Fruit fly (Drosophila melanogaster): Measurements from ENCODE around the gene CG10631.

Gene CG10631

dm6 chr2L:19795320-19796110, 38.8 kb upstream of the CG10631 start (continued):
- TF ChIP-seq Ptx1 (GFP tag; IDR thresholded peaks at IDR 0.05): peak; percentile 40; the same call in 1 of the 2 replicates
- peak; percentile 80 for TF ChIP-seq CG34224 (GFP tag; IDR thresholded peaks at IDR 0.05; ENCODE audit: partially characterized antibody)
- peak; percentile 95 for TF ChIP-seq sd (tag; optimal IDR thresholded peaks at IDR 0.05)
- no peak for TF ChIP-seq kay (GFP tag; optimal IDR thresholded peaks at IDR 0.05)
- peak; percentile 48 for TF ChIP-seq CG2712 (tag; optimal IDR thresholded peaks at IDR 0.05)
- peak; percentile 40 for TF ChIP-seq CG9437 (GFP tag; optimal IDR thresholded peaks at IDR 0.05)
- TF ChIP-seq CG10543 (GFP tag; optimal IDR thresholded peaks at IDR 0.05): no peak
- no peak for TF ChIP-seq bigmax (GFP tag; optimal IDR thresholded peaks at IDR 0.05)
- TF ChIP-seq CG34422 (GFP tag; IDR thresholded peaks at IDR 0.05): 0 out of 3 replicates have a peak, but pooled peaks have one; percentile 55
- 0 out of 3 replicates have a peak, but pooled peaks have one; percentile 44 for TF ChIP-seq H15 (GFP tag; IDR thresholded peaks at IDR 0.05)
- peak; percentile 2 for TF ChIP-seq Sox102F (GFP tag; optimal IDR thresholded peaks at IDR 0.05)
- peak; percentile 18 for TF ChIP-seq CG12236 (GFP tag; optimal IDR thresholded peaks at IDR 0.05)
- TF ChIP-seq CG16815 (GFP tag; optimal IDR thresholded peaks at IDR 0.05): no peak
- TF ChIP-seq pita (GFP tag; optimal IDR thresholded peaks at IDR 0.05): no peak
- peak; percentile 37 for TF ChIP-seq CG9609 (GFP tag; optimal IDR thresholded peaks at IDR 0.05)
- TF ChIP-seq CG8290 (GFP tag; optimal IDR thresholded peaks at IDR 0.05): peak; percentile 33
- peak in 1 of 2 experiments; percentile 70 for TF ChIP-seq CG8290 (tag; optimal IDR thresholded peaks at IDR 0.05)
- TF ChIP-seq kah (GFP tag; optimal IDR thresholded peaks at IDR 0.05): no peak
- TF ChIP-seq CG32772 (GFP tag; IDR thresholded peaks at IDR 0.05): peak; percentile 10; the same call in 1 of the 2 replicates
- peak; percentile 10 to 67 for TF ChIP-seq chif (GFP tag; optimal IDR thresholded peaks at IDR 0.05)
- TF ChIP-seq Hr51 (GFP tag; optimal IDR thresholded peaks at IDR 0.05): peak; percentile 12 to 21
- peak; percentile 54 for TF ChIP-seq phol (tag; optimal IDR thresholded peaks at IDR 0.05)
- no peak for TF ChIP-seq pb (GFP tag; optimal IDR thresholded peaks at IDR 0.05)
- peak; percentile 59; the same call in 1 of the 2 replicates for TF ChIP-seq hbn (GFP tag; IDR thresholded peaks at IDR 0.05; ENCODE audit: partially characterized antibody)
- TF ChIP-seq CG5953 (GFP tag; IDR thresholded peaks at IDR 0.05): no peak
- peak; percentile 63 for TF ChIP-seq CG13624 (GFP tag; optimal IDR thresholded peaks at IDR 0.05)
- TF ChIP-seq CG2202 (tag; optimal IDR thresholded peaks at IDR 0.05): no peak
- TF ChIP-seq cato (GFP tag; optimal IDR thresholded peaks at IDR 0.05; ENCODE audit: borderline replicate concordance): peak; percentile 39
- TF ChIP-seq shn (GFP tag; optimal IDR thresholded peaks at IDR 0.05): peak; percentile 33
- TF ChIP-seq CG14710 (tag; optimal IDR thresholded peaks at IDR 0.05): peak; percentile 80
- TF ChIP-seq CG10274 (GFP tag; optimal IDR thresholded peaks at IDR 0.05): no peak
- no peak for TF ChIP-seq abd-A (tag; optimal IDR thresholded peaks at IDR 0.05)
- TF ChIP-seq CG1792 (GFP tag; optimal IDR thresholded peaks at IDR 0.05): peak; percentile 16
- peak; percentile 64 for TF ChIP-seq CG3847 (GFP tag; IDR thresholded peaks at IDR 0.05)
- TF ChIP-seq CG8089 (GFP tag; optimal IDR thresholded peaks at IDR 0.05): no peak
- no peak for TF ChIP-seq Oli (tag; optimal IDR thresholded peaks at IDR 0.05)
- peak; percentile 3 for TF ChIP-seq Fer3 (tag; optimal IDR thresholded peaks at IDR 0.05)
- peak; percentile 28 for TF ChIP-seq jumu (GFP tag; optimal IDR thresholded peaks at IDR 0.05)
- peak; percentile 75 for TF ChIP-seq CG9932 (GFP tag; IDR thresholded peaks at IDR 0.05)
- no peak for TF ChIP-seq schlank (tag; optimal IDR thresholded peaks at IDR 0.05)
- TF ChIP-seq CG8944 (GFP tag; optimal IDR thresholded peaks at IDR 0.05): peak; percentile 47
- peak; percentile 57 for TF ChIP-seq trem (tag; optimal IDR thresholded peaks at IDR 0.05)
- no peak for TF ChIP-seq nau (GFP tag; optimal IDR thresholded peaks at IDR 0.05)
- peak; percentile 50 for TF ChIP-seq HLH54F (GFP tag; optimal IDR thresholded peaks at IDR 0.05)
- no peak for TF ChIP-seq ato (GFP tag; IDR thresholded peaks at IDR 0.05; ENCODE audit: partially characterized antibody)
- TF ChIP-seq HLHmδ (GFP tag; optimal IDR thresholded peaks at IDR 0.05): no peak
- no peak for TF ChIP-seq Spps (tag; optimal IDR thresholded peaks at IDR 0.05)
- no peak for TF ChIP-seq hb (GFP tag; IDR thresholded peaks at IDR 0.05; ENCODE audit: partially characterized antibody)
- peak; percentile 28 for TF ChIP-seq ERR (GFP tag; optimal IDR thresholded peaks at IDR 0.05)
